Fruit fly (Drosophila melanogaster) whole organism, embryonic: ENCODE results near the gene Doa.
A peak's percentile ranks its signal among the peaks of the same experiment; 100 is the strongest.

Source experiments
- B-H2 ChIP-seq: fragments of 200-800 bp; sonication (Bioruptor generic); optimal IDR thresholded peaks from 2 replicates; lab custom pipeline; 2018; ENCODE audit warnings: missing biosample characterization, mild to moderate bottlenecking, missing genetic modification characterization
- Bteb2 ChIP-seq: fragments of 200-800 bp; sonication (Bioruptor generic); optimal IDR thresholded peaks from 2 replicates; lab custom pipeline; 2016; ENCODE audit warnings: missing biosample characterization, missing genetic modification characterization
- CG10366 ChIP-seq: fragments of 200-800 bp; sonication (Bioruptor generic); IDR thresholded peaks from 2 replicates; pipeline ENCODE4 v1.3.6; 2022; ENCODE audit warnings: missing biosample characterization, missing genetic modification characterization
- CG11723 ChIP-seq: fragments of 200-800 bp; sonication (Bioruptor generic); optimal IDR thresholded peaks from 2 replicates; lab custom pipeline; 2017; ENCODE audit warnings: missing biosample characterization, mild to moderate bottlenecking, missing genetic modification characterization
- CG1233 ChIP-seq: fragments of 200-800 bp; sonication (Bioruptor generic); optimal IDR thresholded peaks from 4 replicates; lab custom pipeline; 2018; ENCODE audit warnings: missing biosample characterization, mild to moderate bottlenecking, missing genetic modification characterization
- CG12744 ChIP-seq: fragments of 200-800 bp; sonication (Bioruptor generic); optimal IDR thresholded peaks from 2 replicates; lab custom pipeline; 2016; ENCODE audit warnings: missing biosample characterization, missing genetic modification characterization
- CG14965 ChIP-seq: fragments of 200-800 bp; sonication (Bioruptor generic); optimal IDR thresholded peaks from 2 replicates; lab custom pipeline; 2016; ENCODE audit warnings: missing biosample characterization, missing genetic modification characterization, borderline replicate concordance
- CG15073 ChIP-seq: fragments of 200-800 bp; sonication (Bioruptor generic); optimal IDR thresholded peaks from 2 replicates; lab custom pipeline; 2016; ENCODE audit warnings: missing biosample characterization, missing genetic modification characterization
- CG15514 ChIP-seq: fragments of 200-800 bp; sonication (Bioruptor generic); optimal IDR thresholded peaks from 3 replicates; lab custom pipeline; 2017; ENCODE audit warnings: missing biosample characterization, missing genetic modification characterization, mild to moderate bottlenecking, moderate library complexity, missing genetic modification reagents
- CG17186 ChIP-seq: fragments of 200-800 bp; sonication (Bioruptor generic); optimal IDR thresholded peaks from 3 replicates; lab custom pipeline; 2017; ENCODE audit warnings: missing biosample characterization, missing genetic modification reagents, missing genetic modification characterization
- CG17359 ChIP-seq: fragments of 200-800 bp; sonication (Bioruptor generic); optimal IDR thresholded peaks from 3 replicates; lab custom pipeline; 2018; ENCODE audit warnings: missing biosample characterization, mild to moderate bottlenecking, missing genetic modification characterization, moderate library complexity
- CG17361 ChIP-seq: fragments of 200-800 bp; sonication (Bioruptor generic); IDR thresholded peaks from 3 replicates; pipeline ENCODE4 v1.3.6; 2022; ENCODE audit warnings: missing biosample characterization, missing genetic modification characterization
- CG18476 ChIP-seq: fragments of 200-800 bp; sonication (Bioruptor generic); optimal IDR thresholded peaks from 2 replicates; lab custom pipeline; 2016; ENCODE audit warnings: missing biosample characterization, mild to moderate bottlenecking, missing genetic modification characterization
- CG2116 ChIP-seq: fragments of 200-800 bp; sonication (Bioruptor generic); optimal IDR thresholded peaks from 3 replicates; lab custom pipeline; 2018; ENCODE audit warnings: missing biosample characterization, mild to moderate bottlenecking, missing genetic modification characterization
- CG30020 ChIP-seq: fragments of 200-800 bp; optimal IDR thresholded peaks from 2 replicates; lab custom pipeline; 2019; ENCODE audit warnings: missing biosample characterization, mild to moderate bottlenecking, missing genetic modification characterization, moderate library complexity
- CG30431 ChIP-seq: fragments of 200-800 bp; sonication (Bioruptor generic); optimal IDR thresholded peaks from 2 replicates; lab custom pipeline; 2017; ENCODE audit warnings: missing biosample characterization, missing genetic modification characterization
- CG31365 ChIP-seq: fragments of 200-800 bp; sonication (Bioruptor generic); optimal IDR thresholded peaks from 2 replicates; lab custom pipeline; 2018; ENCODE audit warnings: missing biosample characterization, mild to moderate bottlenecking, missing genetic modification characterization
- CG3163 ChIP-seq: fragments of 200-800 bp; sonication (Bioruptor generic); optimal IDR thresholded peaks from 3 replicates; lab custom pipeline; 2016; ENCODE audit warnings: missing biosample characterization, missing genetic modification characterization
- CG32532 ChIP-seq: fragments of 200-800 bp; sonication (Bioruptor generic); IDR thresholded peaks from 2 replicates; pipeline ENCODE4 v1.3.6; 2022; ENCODE audit warnings: missing biosample characterization, missing genetic modification characterization
- CG33557 ChIP-seq: fragments of 200-800 bp; sonication (Bioruptor generic); optimal IDR thresholded peaks from 2 replicates; lab custom pipeline; 2019; ENCODE audit warnings: missing biosample characterization, mild to moderate bottlenecking, missing genetic modification characterization, moderate library complexity
- CG43689 ChIP-seq: fragments of 200-800 bp; sonication (Bioruptor generic); IDR thresholded peaks from 2 replicates; pipeline ENCODE4 v1.3.6; 2022; ENCODE audit warnings: missing biosample characterization, missing genetic modification characterization
- CG4707 ChIP-seq: fragments of 200-800 bp; sonication (Bioruptor generic); optimal IDR thresholded peaks from 2 replicates; lab custom pipeline; 2018; ENCODE audit warnings: missing biosample characterization, mild to moderate bottlenecking, missing genetic modification characterization, moderate library complexity
- CG5180 ChIP-seq: fragments of 200-800 bp; sonication (Bioruptor generic); optimal IDR thresholded peaks from 3 replicates; lab custom pipeline; 2017; ENCODE audit warnings: missing biosample characterization, missing genetic modification characterization, mild to moderate bottlenecking, moderate library complexity, missing genetic modification reagents
- CG8281 ChIP-seq: fragments of 200-800 bp; sonication (Bioruptor generic); optimal IDR thresholded peaks from 2 replicates; lab custom pipeline; 2018; ENCODE audit warnings: missing biosample characterization, mild to moderate bottlenecking, missing genetic modification characterization, moderate library complexity
- CG8359 ChIP-seq: fragments of 200-800 bp; sonication (Bioruptor generic); optimal IDR thresholded peaks from 2 replicates; lab custom pipeline; 2017; ENCODE audit warnings: missing biosample characterization, mild to moderate bottlenecking, missing genetic modification characterization, borderline replicate concordance
- CG8388 ChIP-seq: fragments of 200-800 bp; sonication (Bioruptor generic); optimal IDR thresholded peaks from 2 replicates; lab custom pipeline; 2019; ENCODE audit warnings: missing biosample characterization, mild to moderate bottlenecking, missing genetic modification characterization, moderate library complexity
- CG8765 ChIP-seq: fragments of 200-800 bp; sonication (Bioruptor generic); IDR thresholded peaks from 2 replicates; pipeline ENCODE4 v1.3.6; 2022; ENCODE audit warnings: missing biosample characterization, missing genetic modification characterization
- CG9727 ChIP-seq: fragments of 200-800 bp; sonication (Bioruptor generic); optimal IDR thresholded peaks from 3 replicates; lab custom pipeline; 2017; ENCODE audit warnings: missing biosample characterization, mild to moderate bottlenecking, missing genetic modification characterization
- CG9817 ChIP-seq: fragments of 200-800 bp; sonication (Bioruptor generic); optimal IDR thresholded peaks from 2 replicates; lab custom pipeline; 2018; ENCODE audit warnings: missing biosample characterization, mild to moderate bottlenecking, missing genetic modification characterization, moderate library complexity
- ERR ChIP-seq: fragments of 200-800 bp; sonication (Bioruptor generic); optimal IDR thresholded peaks from 2 replicates; lab custom pipeline; 2016; ENCODE audit warnings: missing biosample characterization, missing genetic modification characterization
- HHEX ChIP-seq: fragments of 200-800 bp; sonication (Bioruptor generic); optimal IDR thresholded peaks from 3 replicates; lab custom pipeline; 2017; ENCODE audit warnings: missing biosample characterization, mild to moderate bottlenecking, missing genetic modification characterization, missing genetic modification reagents
- HLHmδ ChIP-seq: fragments of 200-800 bp; sonication (Bioruptor generic); optimal IDR thresholded peaks from 2 replicates; lab custom pipeline; 2018; ENCODE audit warnings: missing biosample characterization, mild to moderate bottlenecking, missing genetic modification characterization, moderate library complexity
- Lhr ChIP-seq: fragments of 200-800 bp; sonication (Bioruptor generic); optimal IDR thresholded peaks from 3 replicates; lab custom pipeline; 2017; ENCODE audit warnings: mild to moderate bottlenecking, missing biosample characterization, missing genetic modification reagents, missing genetic modification characterization
- Mad ChIP-seq: fragments of 200-800 bp; sonication (Bioruptor generic); optimal IDR thresholded peaks from 2 replicates; lab custom pipeline; 2016; ENCODE audit warnings: missing biosample characterization, missing genetic modification characterization
- Med ChIP-seq: fragments of 200-800 bp; sonication (Bioruptor generic); peaks from one replicate; lab custom pipeline; 2016; ENCODE audit warnings: missing biosample characterization, missing genetic modification characterization, mild to moderate bottlenecking, inconsistent platforms, moderate library complexity
- Meics ChIP-seq: fragments of 200-800 bp; sonication (Bioruptor generic); optimal IDR thresholded peaks from 2 replicates; lab custom pipeline; 2017; ENCODE audit warnings: missing biosample characterization, mild to moderate bottlenecking, missing genetic modification characterization
- Six4 ChIP-seq: fragments of 200-800 bp; sonication (Bioruptor generic); optimal IDR thresholded peaks from 2 replicates; lab custom pipeline; 2016; ENCODE audit warnings: missing biosample characterization, missing genetic modification characterization
- Sox102F ChIP-seq: fragments of 200-800 bp; sonication (Bioruptor generic); optimal IDR thresholded peaks from 2 replicates; lab custom pipeline; 2018; ENCODE audit warnings: missing biosample characterization, mild to moderate bottlenecking, missing genetic modification characterization, moderate library complexity
- TFAM ChIP-seq: fragments of 200-800 bp; sonication (Bioruptor generic); optimal IDR thresholded peaks from 2 replicates; lab custom pipeline; 2017; ENCODE audit warnings: missing biosample characterization, missing genetic modification characterization, inconsistent platforms
- chinmo ChIP-seq: fragments of 200-800 bp; sonication (Bioruptor generic); IDR thresholded peaks from 4 replicates; pipeline ENCODE4 v1.3.6; 2022; ENCODE audit warnings: missing biosample characterization, missing genetic modification characterization; ENCODE audit not compliant: partially characterized antibody
- esg ChIP-seq: fragments of 200-800 bp; sonication (Bioruptor generic); conservative IDR thresholded peaks from 2 replicates; pipeline ENCODE4 v1.3.6; 2022; ENCODE audit warnings: missing biosample characterization, missing genetic modification characterization
- fu2 ChIP-seq: fragments of 200-800 bp; sonication (Bioruptor generic); optimal IDR thresholded peaks from 2 replicates; lab custom pipeline; 2016; ENCODE audit warnings: missing biosample characterization, missing genetic modification characterization
- h ChIP-seq: fragments of >200 bp; optimal IDR thresholded peaks from 2 replicates; lab custom pipeline; 2017
- nerfin-2 ChIP-seq: fragments of 200-800 bp; sonication (Bioruptor generic); IDR thresholded peaks from 2 replicates; pipeline ENCODE4 v1.3.6; 2022; ENCODE audit warnings: missing biosample characterization, missing genetic modification characterization; ENCODE audit not compliant: partially characterized antibody
- sens ChIP-seq: fragments of 200-800 bp; sonication (Bioruptor generic); peaks from one replicate; lab custom pipeline; 2016; ENCODE audit warnings: missing biosample characterization, missing genetic modification characterization
- sens-2 ChIP-seq: fragments of 200-800 bp; sonication (Bioruptor generic); IDR thresholded peaks from 2 replicates; pipeline ENCODE4 v1.3.6; 2022; ENCODE audit warnings: missing biosample characterization, missing genetic modification characterization
- slbo ChIP-seq: fragments of 200-800 bp; sonication (Bioruptor generic); IDR thresholded peaks from 2 replicates; pipeline ENCODE4 v1.3.6; 2022; ENCODE audit warnings: missing biosample characterization, missing genetic modification characterization
- ssp ChIP-seq: fragments of 200-800 bp; sonication (Bioruptor generic); IDR thresholded peaks from 2 replicates; pipeline ENCODE4 v1.3.6; 2022; ENCODE audit warnings: missing biosample characterization, missing genetic modification characterization
- vfl ChIP-seq: fragments of 200-800 bp; sonication (Bioruptor generic); optimal IDR thresholded peaks from 2 replicates; lab custom pipeline; 2016; ENCODE audit warnings: missing biosample characterization, missing genetic modification characterization
- wdn ChIP-seq: fragments of 200-800 bp; sonication (Bioruptor generic); IDR thresholded peaks from 2 replicates; pipeline ENCODE4 v1.3.6; 2022; ENCODE audit warnings: missing biosample characterization, missing genetic modification characterization
- zen ChIP-seq: fragments of 200-800 bp; sonication (Bioruptor generic); optimal IDR thresholded peaks from 3 replicates; lab custom pipeline; 2018; ENCODE audit warnings: missing biosample characterization, mild to moderate bottlenecking, missing genetic modification characterization, moderate library complexity

The Doa gene

DNA sequence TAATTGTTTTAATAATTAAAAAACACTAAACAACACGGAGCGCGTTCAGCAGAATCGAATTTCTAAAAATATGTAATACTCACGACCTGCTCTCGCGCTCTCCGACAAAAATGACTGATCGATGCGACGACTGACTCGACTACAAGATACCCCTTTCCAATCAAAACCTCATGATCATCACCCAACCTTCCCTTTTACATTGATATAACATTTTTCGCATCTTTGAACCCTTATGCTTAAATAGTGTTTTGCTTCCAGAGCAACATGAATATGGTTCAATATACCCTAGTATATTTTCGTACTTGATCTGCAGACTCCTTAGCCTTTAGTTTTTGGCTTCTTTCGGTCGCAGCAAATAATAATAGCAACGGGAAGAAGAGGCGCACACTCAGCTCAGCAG lies 23.9 kb downstream of the Doa start (continued):
- no peak for TF ChIP-seq zen (tag; lab: Kevin White, UChicago)
- no peak for TF ChIP-seq CG14965 (GFP tag; lab: Kevin White, UChicago)
- TF ChIP-seq sens (GFP tag; lab: Kevin White, UChicago) = peak; percentile 97
- TF ChIP-seq CG32532 (GFP tag; lab: Robert Waterston, UW) = peak; percentile 79
- TF ChIP-seq CG33557 (GFP tag; lab: Kevin White, UChicago) = no peak
- peak; percentile 96 for TF ChIP-seq Med (GFP tag; lab: Kevin White, UChicago)
- TF ChIP-seq CG3163 (GFP tag; lab: Kevin White, UChicago) = peak; percentile 40
- TF ChIP-seq CG43689 (GFP tag; lab: Robert Waterston, UW) = peak; percentile 47; the same call in 1 of the 2 replicates
- TF ChIP-seq Six4 (GFP tag; lab: Kevin White, UChicago) = peak; percentile 75
- TF ChIP-seq CG1233 (GFP tag; lab: Kevin White, UChicago) = peak; percentile 32
- no peak for TF ChIP-seq CG5180 (GFP tag; lab: Kevin White, UChicago)
- peak; percentile 13 for TF ChIP-seq CG8359
- peak; percentile 51 for TF ChIP-seq CG9727 (GFP tag; lab: Kevin White, UChicago)
- TF ChIP-seq HHEX (GFP tag; lab: Kevin White, UChicago) = peak; percentile 51
- TF ChIP-seq CG17359 = peak; percentile 81
- peak; percentile 61 for TF ChIP-seq vfl (GFP tag; lab: Kevin White, UChicago)
- peak; percentile 34 for TF ChIP-seq CG17186
- TF ChIP-seq CG9817 (tag; lab: Kevin White, UChicago) = peak; percentile 56
- peak; percentile 66 for TF ChIP-seq ERR (GFP tag; lab: Kevin White, UChicago)
- TF ChIP-seq Meics (GFP tag; lab: Kevin White, UChicago) = peak; percentile 64
- no peak for TF ChIP-seq CG15073 (GFP tag; lab: Kevin White, UChicago)
- peak; percentile 71 for TF ChIP-seq ssp (GFP tag; lab: Robert Waterston, UW)
- TF ChIP-seq B-H2 (GFP tag; lab: Kevin White, UChicago) = no peak
- TF ChIP-seq CG8388 (GFP tag; lab: Kevin White, UChicago) = peak; percentile 65
- TF ChIP-seq CG15514 (GFP tag; lab: Kevin White, UChicago) = no peak
- TF ChIP-seq Mad (GFP tag; lab: Kevin White, UChicago) = peak; percentile 48
- TF ChIP-seq CG4707 = peak; percentile 3
- TF ChIP-seq sens-2 (GFP tag; lab: Robert Waterston, UW) = peak; percentile 46; the same call in 1 of the 2 replicates
- peak; percentile 37; the same call in 1 of the 2 replicates for TF ChIP-seq CG8765 (GFP tag; lab: Robert Waterston, UW)
- TF ChIP-seq slbo (GFP tag; lab: Robert Waterston, UW) = peak; percentile 82
- no peak for TF ChIP-seq h (lab: Kevin White, UChicago)
- peak; percentile 22 for TF ChIP-seq CG12744 (GFP tag; lab: Kevin White, UChicago)
- TF ChIP-seq TFAM (GFP tag; lab: Kevin White, UChicago) = no peak
- TF ChIP-seq chinmo (GFP tag; lab: Robert Waterston, UW) = no peak
- TF ChIP-seq CG18476 = peak; percentile 24
- peak; percentile 72; the same call in 1 of the 2 replicates for TF ChIP-seq esg
- peak; percentile 86 for TF ChIP-seq CG10366 (GFP tag; lab: Robert Waterston, UW)
- TF ChIP-seq CG30431 (GFP tag; lab: Kevin White, UChicago) = peak; percentile 63
- TF ChIP-seq CG31365 (tag; lab: Kevin White, UChicago) = no peak
- no peak for TF ChIP-seq CG11723 (GFP tag; lab: Kevin White, UChicago)
- peak; percentile 56 for TF ChIP-seq fu2 (GFP tag; lab: Kevin White, UChicago)
- no peak for TF ChIP-seq CG2116 (GFP tag; lab: Kevin White, UChicago)
- no peak for TF ChIP-seq HLHmδ (GFP tag; lab: Kevin White, UChicago)
- TF ChIP-seq CG30020 (tag; lab: Kevin White, UChicago) = no peak
- TF ChIP-seq wdn = 0 out of 2 replicates have a peak, but pooled peaks have one; percentile 22
- no peak for TF ChIP-seq Lhr (GFP tag; lab: Kevin White, UChicago)
- no peak for TF ChIP-seq nerfin-2 (GFP tag; lab: Robert Waterston, UW)
- TF ChIP-seq Sox102F (GFP tag; lab: Kevin White, UChicago) = peak; percentile 87
- TF ChIP-seq Bteb2 (GFP tag; lab: Kevin White, UChicago) = peak; percentile 62
- TF ChIP-seq CG17361 (GFP tag; lab: Robert Waterston, UW) = no peak; the same call in 2 of the 3 replicates
- no peak for TF ChIP-seq CG8281 (tag; lab: Kevin White, UChicago)
